Fruit fly (Drosophila melanogaster) whole organism, embryonic: Measurements from ENCODE around the gene Pgd.
A peak's percentile ranks its signal among the peaks of the same experiment; 100 is the strongest.

ENCODE experiments used
- CG11398 ChIP-seq: fragments of 200-800 bp; sonication (Bioruptor generic); optimal IDR thresholded peaks from 2 replicates; lab custom pipeline; 2016; ENCODE audit warnings: missing biosample characterization, missing genetic modification characterization
- CG12155 ChIP-seq: fragments of 200-800 bp; sonication (Bioruptor generic); optimal IDR thresholded peaks from 3 replicates; lab custom pipeline; 2016; ENCODE audit warnings: missing biosample characterization, missing genetic modification characterization
- CG12299 ChIP-seq: fragments of 200-800 bp; sonication (Bioruptor generic); optimal IDR thresholded peaks from 2 replicates; lab custom pipeline; 2018; ENCODE audit warnings: missing biosample characterization, mild to moderate bottlenecking, missing genetic modification characterization
- Dip2 ChIP-seq: fragments of 200-800 bp; sonication (Bioruptor generic); IDR thresholded peaks from 2 replicates; pipeline ENCODE4 v1.3.6; 2022; ENCODE audit warnings: missing biosample characterization, missing genetic modification characterization
- bsh ChIP-seq, 2 experiments: fragments of 200-800 bp; sonication (Bioruptor generic); optimal IDR thresholded peaks; 2 replicates each; lab custom pipeline; 2017 to 2018; ENCODE audit warnings: mild to moderate bottlenecking in 2 of 2, missing biosample characterization in 2 of 2, missing genetic modification characterization in 2 of 2, moderate library complexity in 1 of 2
- hkb ChIP-seq, 2 experiments: fragments of 200-800 bp in 1 of 2; fragments of >200 bp in 1 of 2; sonication (Bioruptor generic) in 1 of 2; IDR thresholded peaks in 1 of 2; optimal IDR thresholded peaks in 1 of 2; 2 replicates each; pipeline versions ENCODE4 v1.3.6 to Lab custom; 2017 to 2022; ENCODE audit warnings: missing biosample characterization in 1 of 2, missing genetic modification characterization in 1 of 2
- pan ChIP-seq, 4 experiments: fragments of >200 bp in 3 of 4; fragments of 200-800 bp in 1 of 4; sonication (Bioruptor generic) in 1 of 4; optimal IDR thresholded peaks in 3 of 4; IDR thresholded peaks in 1 of 4; 2 replicates each; pipeline versions ENCODE4 v1.3.6 to Lab custom; 2017 to 2022; ENCODE audit warnings: missing biosample characterization in 2 of 4, missing genetic modification characterization in 2 of 4, mixed read lengths in 1 of 4
- stwl ChIP-seq: fragments of 200-800 bp; sonication (Bioruptor generic); optimal IDR thresholded peaks from 3 replicates; lab custom pipeline; 2018; ENCODE audit warnings: missing biosample characterization, mild to moderate bottlenecking, missing genetic modification characterization, moderate library complexity
- unpg ChIP-seq: fragments of 200-800 bp; sonication (Bioruptor generic); optimal IDR thresholded peaks from 3 replicates; lab custom pipeline; 2018; ENCODE audit warnings: missing biosample characterization, mild to moderate bottlenecking, missing genetic modification characterization, moderate library complexity
- usp ChIP-seq: fragments of >200 bp; optimal IDR thresholded peaks from 2 replicates; lab custom pipeline; 2017; ENCODE audit warnings: missing biosample characterization, missing genetic modification characterization

DNA sequence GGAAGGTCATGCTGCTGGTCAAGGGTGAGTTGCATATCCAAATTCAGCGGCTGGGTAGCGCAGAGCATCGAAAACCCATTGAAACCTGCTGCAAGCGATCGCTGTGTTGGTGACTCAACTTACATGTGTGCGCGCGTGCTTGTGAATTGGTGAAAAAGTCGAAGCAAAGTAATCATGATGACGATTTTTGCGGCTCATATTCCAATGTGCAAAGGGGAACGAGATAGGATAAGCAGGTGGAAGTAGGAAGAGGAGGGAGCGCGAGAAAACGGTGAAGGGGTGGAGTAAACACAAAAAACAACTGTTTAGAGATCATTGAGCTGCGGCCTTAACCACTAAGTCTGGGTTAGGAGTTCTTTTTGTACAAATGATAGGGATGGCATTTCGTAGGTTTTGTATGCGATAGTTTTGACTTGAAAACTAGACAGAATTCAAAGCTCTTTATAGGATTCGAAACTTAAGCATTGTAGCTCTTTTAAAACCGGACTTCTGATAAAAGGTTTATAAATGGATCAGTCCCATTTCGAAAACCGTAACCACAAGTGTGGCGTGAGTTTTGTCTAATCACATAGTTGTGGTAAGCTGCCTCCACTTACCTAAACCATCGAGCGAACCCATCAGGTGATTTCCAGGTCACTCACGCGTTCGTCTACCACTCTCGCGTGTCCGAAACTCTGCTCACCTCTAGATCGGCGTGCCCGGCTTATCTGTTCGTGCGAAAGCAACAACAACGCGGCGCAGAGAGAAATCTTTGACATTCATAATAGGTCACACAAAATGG lies 944 bp downstream of the Pgd start:
- TF ChIP-seq pan (optimal IDR thresholded peaks at IDR 0.05; lab: Kevin White, UChicago) (no peak), pan (GFP tag; optimal IDR thresholded peaks at IDR 0.05 in 1 of 2, IDR thresholded peaks at IDR 0.05 in 1 of 2) (no peak), bsh (GFP tag; optimal IDR thresholded peaks at IDR 0.05; lab: Kevin White, UChicago) (no peak), Dip2 (GFP tag; lab: Robert Waterston, UW) (no peak), unpg (peak; percentile 22), usp (GFP tag; lab: Kevin White, UChicago) (no peak), CG11398 (GFP tag; lab: Kevin White, UChicago) (no peak), CG12299 (tag; lab: Kevin White, UChicago) (no peak), stwl (no peak), hkb (optimal IDR thresholded peaks at IDR 0.05; lab: Kevin White, UChicago) (no peak), hkb (GFP tag; IDR thresholded peaks at IDR 0.05; lab: Robert Waterston, UW) (0 out of 2 replicates have a peak, but pooled peaks have one; percentile 29), CG12155 (GFP tag; lab: Kevin White, UChicago) (peak; percentile 25)
